Fruit fly (Drosophila melanogaster) whole organism, embryonic: Measurements from ENCODE around the gene Ostgamma.

Source experiments
- Atf3 ChIP-seq: fragments of 200-800 bp; sonication (Bioruptor generic); optimal IDR thresholded peaks from 3 replicates; lab custom pipeline; 2016; ENCODE audit warnings: missing biosample characterization, missing genetic modification characterization
- Bteb2 ChIP-seq: fragments of 200-800 bp; sonication (Bioruptor generic); optimal IDR thresholded peaks from 2 replicates; lab custom pipeline; 2016; ENCODE audit warnings: missing biosample characterization, missing genetic modification characterization
- CG3726 ChIP-seq: fragments of 200-800 bp; sonication (Bioruptor generic); IDR thresholded peaks from 3 replicates; pipeline ENCODE4, ENCODE4 v1.3.6; 2022; ENCODE audit warnings: missing biosample characterization, missing genetic modification characterization
- CG5245 ChIP-seq: fragments of 200-800 bp; sonication (Bioruptor generic); optimal IDR thresholded peaks from 3 replicates; lab custom pipeline; 2016; ENCODE audit warnings: missing biosample characterization, missing genetic modification characterization
- CG6791 ChIP-seq: fragments of 200-800 bp; sonication (Bioruptor generic); IDR thresholded peaks from 3 replicates; pipeline ENCODE4 v1.3.6; 2022; ENCODE audit warnings: missing biosample characterization, missing genetic modification characterization; ENCODE audit not compliant: partially characterized antibody
- CG9437 ChIP-seq: fragments of 200-800 bp; sonication (Bioruptor generic); optimal IDR thresholded peaks from 2 replicates; lab custom pipeline; 2018; ENCODE audit warnings: missing biosample characterization, mild to moderate bottlenecking, missing genetic modification characterization
- Deaf1 ChIP-seq: fragments of 200-800 bp; optimal IDR thresholded peaks from 3 replicates; lab custom pipeline; 2019; ENCODE audit warnings: missing biosample characterization, mild to moderate bottlenecking, missing genetic modification characterization, moderate library complexity
- Kr ChIP-seq: fragments of 200-800 bp; sonication (Bioruptor generic); optimal IDR thresholded peaks from 2 replicates; lab custom pipeline; 2017; ENCODE audit warnings: missing biosample characterization, mild to moderate bottlenecking, missing genetic modification characterization
- Med ChIP-seq: fragments of 200-800 bp; sonication (Bioruptor generic); peaks from one replicate; lab custom pipeline; 2016; ENCODE audit warnings: missing biosample characterization, missing genetic modification characterization, mild to moderate bottlenecking, inconsistent platforms, moderate library complexity
- Pdp1 ChIP-seq, 2 experiments: fragments of 200-800 bp; sonication (Bioruptor generic); optimal IDR thresholded peaks; 3 replicates each; lab custom pipeline; 2016; ENCODE audit warnings: missing biosample characterization in 2 of 2, missing genetic modification characterization in 2 of 2, mild to moderate bottlenecking in 1 of 2, moderate library complexity in 1 of 2
- Rfx ChIP-seq: fragments of 200-800 bp; sonication (Bioruptor generic); IDR thresholded peaks from 2 replicates; pipeline ENCODE4 v1.3.6; 2022; ENCODE audit warnings: missing biosample characterization, missing genetic modification characterization
- ewg ChIP-seq: fragments of 200-800 bp; sonication (Bioruptor generic); optimal IDR thresholded peaks from 3 replicates; lab custom pipeline; 2017; ENCODE audit warnings: mild to moderate bottlenecking, missing biosample characterization, missing genetic modification reagents, missing genetic modification characterization
- pita ChIP-seq: fragments of 200-800 bp; sonication (Bioruptor generic); optimal IDR thresholded peaks from 2 replicates; lab custom pipeline; 2017; ENCODE audit warnings: missing biosample characterization, mild to moderate bottlenecking, missing genetic modification characterization
- sens ChIP-seq: fragments of 200-800 bp; sonication (Bioruptor generic); peaks from one replicate; lab custom pipeline; 2016; ENCODE audit warnings: missing biosample characterization, missing genetic modification characterization
- zen2 ChIP-seq: fragments of 200-800 bp; sonication (Bioruptor generic); IDR thresholded peaks from 3 replicates; pipeline ENCODE4 v1.3.6; 2022; ENCODE audit warnings: missing biosample characterization, missing genetic modification characterization; ENCODE audit not compliant: partially characterized antibody

The Ostgamma gene

dm6 chr2L:8257401-8258266, 50.4 kb downstream of the Ostgamma start, which contains the start of gene CG8086 (continued):
- peak; percentile 5 for TF ChIP-seq Deaf1 (tag; lab: Kevin White, UChicago)
- peak in 1 of 2 experiments; percentile 92 for TF ChIP-seq Pdp1 (GFP tag; optimal IDR thresholded peaks at IDR 0.05; lab: Kevin White, UChicago)
- peak; percentile 43 for TF ChIP-seq sens
- peak; percentile 99 for TF ChIP-seq CG9437 (GFP tag; lab: Kevin White, UChicago)
- no peak for TF ChIP-seq Kr (GFP tag; lab: Kevin White, UChicago)
- peak; percentile 53; the same call in 2 of the 3 replicates for TF ChIP-seq CG6791 (GFP tag; lab: Robert Waterston, UW)
- no peak for TF ChIP-seq Bteb2
- peak; percentile 71 for TF ChIP-seq Med (GFP tag; lab: Kevin White, UChicago)
- TF ChIP-seq CG5245 (GFP tag; lab: Kevin White, UChicago), result no peak
- TF ChIP-seq ewg, result no peak
- TF ChIP-seq Rfx, result peak; percentile 11; the same call in 1 of the 2 replicates
- TF ChIP-seq Atf3, result no peak
- TF ChIP-seq CG3726 (GFP tag; lab: Robert Waterston, UW), result no peak
- no peak for TF ChIP-seq zen2
- TF ChIP-seq pita, result no peak
